Worm (Caenorhabditis elegans): Measurements from ENCODE around the gene R02D5.8.
A peak's percentile ranks its signal among the peaks of the same experiment; 100 is the strongest.

Gene R02D5.8

ce11 chrV:14501136-14501535 lies 18.0 kb downstream of the R02D5.8 start, which contains the start of gene R02D5.24:
Gene R02D5.24 (plus strand): TSS chrV:14501340.
- no peak for TF ChIP-seq alr-1 (tag; optimal IDR thresholded peaks at IDR 0.05)
- no peak for TF ChIP-seq peb-1 (tag; optimal IDR thresholded peaks at IDR 0.05)
- no peak for TF ChIP-seq nhr-21 (tag; optimal IDR thresholded peaks at IDR 0.05)
- no peak for TF ChIP-seq C34F6.9 (tag; optimal IDR thresholded peaks at IDR 0.05)
- no peak for TF ChIP-seq lin-11 (tag; optimal IDR thresholded peaks at IDR 0.05)
- no peak for TF ChIP-seq crh-2 (tag; optimal IDR thresholded peaks at IDR 0.05)
- TF ChIP-seq lin-39 (tag; optimal IDR thresholded peaks at IDR 0.05) = no peak
- TF ChIP-seq Y55F3AM.14 (GFP tag; optimal IDR thresholded peaks at IDR 0.05) = no peak
- no peak for TF ChIP-seq unc-39 (tag; optimal IDR thresholded peaks at IDR 0.05)
- TF ChIP-seq aly-2 (tag; optimal IDR thresholded peaks at IDR 0.05) = no peak
- no peak for TF ChIP-seq ceh-16 (tag; optimal IDR thresholded peaks at IDR 0.05)
- TF ChIP-seq unc-55 (GFP tag; optimal IDR thresholded peaks at IDR 0.05) = no peak
- TF ChIP-seq gmeb-1 (tag; optimal IDR thresholded peaks at IDR 0.05) = no peak
- no peak for TF ChIP-seq nhr-129 (tag; optimal IDR thresholded peaks at IDR 0.05)
- no peak for TF ChIP-seq nhr-25 (tag; optimal IDR thresholded peaks at IDR 0.05)
- no peak for TF ChIP-seq fos-1 (tag; optimal IDR thresholded peaks at IDR 0.05)
- no peak for TF ChIP-seq sma-3 (GFP tag; optimal IDR thresholded peaks at IDR 0.05)
- TF ChIP-seq ceh-82 (tag; optimal IDR thresholded peaks at IDR 0.05) = no peak
- no peak for TF ChIP-seq mbf-1 (tag; optimal IDR thresholded peaks at IDR 0.05)
- no peak for TF ChIP-seq mdl-1 (tag; optimal IDR thresholded peaks at IDR 0.05)

ce11 chrV:14500554-14500953 lies 18.6 kb downstream of the R02D5.8 start:
- TF ChIP-seq unc-55 (GFP tag; optimal IDR thresholded peaks at IDR 0.05) (peak; percentile 24), nhr-11 (tag; optimal IDR thresholded peaks at IDR 0.05) (no peak), R02D3.7 (tag; optimal IDR thresholded peaks at IDR 0.05) (no peak)

DNA sequence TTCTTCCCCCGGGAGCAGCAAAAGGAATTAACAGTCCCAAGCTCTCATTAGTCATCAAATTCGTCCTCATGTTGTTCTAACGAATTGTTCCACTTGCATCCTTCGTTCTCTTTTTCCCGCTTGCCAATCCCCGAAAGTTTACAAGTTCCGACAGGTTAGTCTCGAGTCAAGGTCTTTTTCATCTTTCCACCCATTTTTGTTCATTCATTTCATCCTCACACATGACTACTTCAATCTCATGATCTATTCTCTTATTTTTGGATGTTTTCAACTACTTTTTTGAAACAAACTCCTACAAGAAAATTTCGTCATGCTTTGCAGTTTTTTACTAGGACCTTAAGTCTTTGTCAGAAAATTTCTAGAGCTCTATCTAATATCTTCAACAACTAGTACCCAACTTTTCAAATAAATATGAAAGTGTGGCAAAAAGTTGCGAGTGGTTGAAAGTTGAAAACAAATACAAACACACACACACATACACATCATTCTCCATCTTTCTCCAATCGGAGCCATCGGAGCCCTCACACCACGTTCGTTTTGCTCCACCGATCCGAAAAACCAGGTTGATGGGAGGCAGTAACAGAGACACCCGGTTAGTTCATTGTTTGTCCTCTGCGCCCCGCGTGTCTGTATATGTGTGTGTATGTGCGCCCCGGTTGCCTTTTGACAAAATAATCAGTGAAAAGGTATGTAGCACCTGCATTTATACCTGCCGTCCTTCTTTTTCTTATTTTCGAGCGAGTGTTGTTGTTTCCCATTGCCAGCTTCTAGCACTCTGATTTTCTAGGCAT lies 19.9 kb downstream of the R02D5.8 start:
- TF ChIP-seq sem-4 (tag; optimal IDR thresholded peaks at IDR 0.05) (no peak), crh-2 (tag; optimal IDR thresholded peaks at IDR 0.05) (no peak), aly-2 (tag; optimal IDR thresholded peaks at IDR 0.05) (no peak), C34F6.9 (tag; optimal IDR thresholded peaks at IDR 0.05) (peak; percentile 11), unc-39 (tag; optimal IDR thresholded peaks at IDR 0.05) (no peak), lin-11 (tag; optimal IDR thresholded peaks at IDR 0.05) (no peak), alr-1 (tag; optimal IDR thresholded peaks at IDR 0.05) (no peak), ceh-16 (tag; optimal IDR thresholded peaks at IDR 0.05) (no peak), nhr-77 (tag; optimal IDR thresholded peaks at IDR 0.05) (no peak), blmp-1 (tag; optimal IDR thresholded peaks at IDR 0.05; ENCODE audit: insufficient read depth) (no peak), nhr-6 (tag; optimal IDR thresholded peaks at IDR 0.05) (no peak), sma-9 (GFP tag; optimal IDR thresholded peaks at IDR 0.05) (no peak), sma-9 (tag; optimal IDR thresholded peaks at IDR 0.05) (no peak), ztf-4 (tag; optimal IDR thresholded peaks at IDR 0.05) (no peak), sma-3 (GFP tag; optimal IDR thresholded peaks at IDR 0.05) (no peak), ama-1 (optimal IDR thresholded peaks at IDR 0.05) (no peak), zag-1 (tag; optimal IDR thresholded peaks at IDR 0.05) (no peak), elt-1 (tag; optimal IDR thresholded peaks at IDR 0.05) (no peak), gmeb-1 (tag; optimal IDR thresholded peaks at IDR 0.05) (no peak), fos-1 (tag; optimal IDR thresholded peaks at IDR 0.05) (no peak), snpc-4 (tag; optimal IDR thresholded peaks at IDR 0.05) (no peak), lin-13 (GFP tag; optimal IDR thresholded peaks at IDR 0.05) (no peak), egl-27 (tag; optimal IDR thresholded peaks at IDR 0.05) (no peak), nhr-25 (tag; optimal IDR thresholded peaks at IDR 0.05) (peak; percentile 31), nhr-129 (tag; optimal IDR thresholded peaks at IDR 0.05) (peak; percentile 54), F13H6.1 (tag; optimal IDR thresholded peaks at IDR 0.05) (peak; percentile 32), ztf-11 (tag; optimal IDR thresholded peaks at IDR 0.05) (no peak), nhr-237 (tag; optimal IDR thresholded peaks at IDR 0.05) (no peak)

ce11 chrV:14498204-14498603 lies 21.0 kb downstream of the R02D5.8 start:
- TF ChIP-seq unc-62 (GFP tag; optimal IDR thresholded peaks at IDR 0.05) (no peak), nhr-11 (tag; optimal IDR thresholded peaks at IDR 0.05) (no peak), dmd-4 (tag; optimal IDR thresholded peaks at IDR 0.05) (no peak), crh-2 (tag; optimal IDR thresholded peaks at IDR 0.05) (no peak), snpc-4 (tag; optimal IDR thresholded peaks at IDR 0.05) (no peak), R02D3.7 (tag; optimal IDR thresholded peaks at IDR 0.05) (no peak), Y55F3AM.14 (GFP tag; optimal IDR thresholded peaks at IDR 0.05) (no peak), ZK546.5 (tag; optimal IDR thresholded peaks at IDR 0.05) (no peak), sem-4 (tag; optimal IDR thresholded peaks at IDR 0.05) (no peak), nhr-12 (tag; optimal IDR thresholded peaks at IDR 0.05) (no peak), lsy-2 (tag; optimal IDR thresholded peaks at IDR 0.05) (no peak)
